Worm (Caenorhabditis elegans) whole organism, L2 larva: Measurements from ENCODE around the gene tbc-6.

Source experiments
- F13H6.1 ChIP-seq: sonication (generic microtip); optimal IDR thresholded peaks from 2 replicates; lab custom pipeline; 2016; ENCODE audit warnings: missing genetic modification characterization, missing compliant biosample characterization
- lin-13 ChIP-seq: fragments of 150-350 bp; optimal IDR thresholded peaks from 2 replicates; lab custom pipeline; 2014; ENCODE audit warnings: missing biosample characterization, missing genetic modification reagents, missing genetic modification characterization

DNA sequence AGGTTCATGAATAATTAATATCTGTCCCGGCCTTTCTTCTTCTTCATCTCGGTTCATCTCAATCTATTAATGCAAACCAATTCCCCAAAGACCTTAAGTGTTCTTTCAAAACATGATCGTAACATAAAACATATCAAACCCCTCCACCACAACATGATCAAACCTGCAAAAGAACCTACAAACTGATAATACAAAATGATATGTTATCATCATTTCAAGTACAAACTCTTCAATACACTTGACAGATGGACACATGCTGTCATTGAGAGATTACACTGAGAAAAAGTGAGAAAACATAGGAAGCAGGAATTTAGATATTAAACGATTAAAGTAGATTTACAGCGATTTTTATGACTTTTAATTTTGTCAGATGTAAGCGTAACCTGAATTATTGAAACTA, 23.4 kb upstream of the tbc-6 start:
- TF ChIP-seq lin-13 (GFP tag; lab: Kevin White, UChicago) = no peak
- TF ChIP-seq F13H6.1 = peak; percentile 32
